Worm (Caenorhabditis elegans) whole organism, L4 larva: ENCODE measurements around the gene F02C9.1.

ENCODE experiments used
- Y48G9A.11 ChIP-seq: fragments of 200-800 bp; sonication (Bioruptor generic); IDR thresholded peaks from 2 replicates; pipeline ENCODE4 v1.3.6; 2022; ENCODE audit warnings: missing genetic modification reagents, missing genetic modification characterization, missing compliant biosample characterization
- ama-1 ChIP-seq: fragments of 150-350 bp; optimal IDR thresholded peaks from 2 replicates; lab custom pipeline; 2014; ENCODE audit warnings: inconsistent platforms, mixed read lengths
- ceh-82 ChIP-seq: sonication (generic microtip); optimal IDR thresholded peaks from 2 replicates; lab custom pipeline; 2017; ENCODE audit warnings: missing biosample characterization, missing genetic modification characterization
- dve-1 ChIP-seq: sonication (generic microtip); optimal IDR thresholded peaks from 2 replicates; lab custom pipeline; 2017; ENCODE audit warnings: antibody characterized with exemption, mild to moderate bottlenecking, missing genetic modification characterization, missing compliant biosample characterization; ENCODE audit not compliant: insufficient read depth
- lin-29 ChIP-seq: fragments of 200-800 bp; sonication (Bioruptor generic); IDR thresholded peaks from 2 replicates; pipeline ENCODE4 v1.3.6; 2022; ENCODE audit warnings: missing genetic modification reagents, missing genetic modification characterization, missing compliant biosample characterization
- saeg-2 ChIP-seq: fragments of 200-800 bp; sonication (Bioruptor generic); IDR thresholded peaks from 2 replicates; pipeline ENCODE4 v1.3.6; 2022; ENCODE audit warnings: missing genetic modification reagents, missing genetic modification characterization, missing compliant biosample characterization

DNA sequence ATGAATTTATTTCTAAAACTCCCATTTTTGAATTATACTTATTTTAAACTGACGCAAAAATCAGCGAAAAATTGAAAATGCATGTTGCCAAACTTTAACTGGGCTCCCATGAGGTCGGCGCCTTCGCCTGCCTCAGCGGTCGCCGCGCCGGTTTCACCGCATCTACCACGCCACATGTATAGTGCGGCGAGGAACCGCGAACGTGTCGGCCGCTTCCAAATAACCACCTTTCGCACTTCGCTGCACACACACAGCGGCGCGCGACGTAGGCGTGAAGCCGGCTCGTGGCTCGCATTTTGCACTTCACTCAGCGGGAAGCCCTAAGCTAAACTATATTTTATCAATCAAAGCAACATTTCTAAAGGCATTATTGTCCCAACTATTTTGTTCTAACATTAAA lies 38.0 kb upstream of the F02C9.1 start:
- TF ChIP-seq ceh-82 (tag; lab: Kevin White, UChicago) (no peak), Y48G9A.11 (GFP tag; lab: Robert Waterston, UW) (no peak), ama-1 (lab: Kevin White, UChicago) (no peak), saeg-2 (GFP tag; lab: Robert Waterston, UW) (no peak), dve-1 (tag; lab: Kevin White, UChicago) (no peak), lin-29 (GFP tag; lab: Robert Waterston, UW) (no peak)
